Fruit fly (Drosophila melanogaster) whole organism, adult: ENCODE data around the gene Cyp9f2.

Experiments
- CG11617 ChIP-seq: fragments of 200-800 bp; sonication (Bioruptor generic); optimal IDR thresholded peaks from 2 replicates; lab custom pipeline; 2017; ENCODE audit warnings: mild to moderate bottlenecking, missing biosample characterization, missing genetic modification reagents, missing genetic modification characterization
- CG12768 ChIP-seq: fragments of 200-800 bp; sonication (Bioruptor generic); optimal IDR thresholded peaks from 2 replicates; lab custom pipeline; 2017; ENCODE audit warnings: missing biosample characterization, missing genetic modification characterization, mild to moderate bottlenecking, moderate library complexity, missing genetic modification reagents
- CG14711 ChIP-seq: fragments of 200-800 bp; sonication (Bioruptor generic); optimal IDR thresholded peaks from 2 replicates; lab custom pipeline; 2018; ENCODE audit warnings: missing biosample characterization, mild to moderate bottlenecking, missing genetic modification characterization, moderate library complexity
- CG1620 ChIP-seq: fragments of 200-800 bp; sonication (Bioruptor generic); optimal IDR thresholded peaks from 2 replicates; lab custom pipeline; 2016; ENCODE audit warnings: missing biosample characterization, missing genetic modification characterization
- CG33017 ChIP-seq: fragments of 200-800 bp; sonication (Bioruptor generic); optimal IDR thresholded peaks from 2 replicates; lab custom pipeline; 2018; ENCODE audit warnings: missing biosample characterization, mild to moderate bottlenecking, missing genetic modification characterization, moderate library complexity
- CG5204 ChIP-seq: fragments of 200-800 bp; sonication (Bioruptor generic); optimal IDR thresholded peaks from 2 replicates; lab custom pipeline; 2016; ENCODE audit warnings: missing biosample characterization, missing genetic modification characterization
- CG7045 ChIP-seq: fragments of 200-800 bp; sonication (Bioruptor generic); optimal IDR thresholded peaks from 2 replicates; lab custom pipeline; 2017; ENCODE audit warnings: missing biosample characterization, mild to moderate bottlenecking, missing genetic modification characterization
- CG7101 ChIP-seq: fragments of 200-800 bp; sonication (Bioruptor generic); optimal IDR thresholded peaks from 2 replicates; lab custom pipeline; 2018; ENCODE audit warnings: missing biosample characterization, mild to moderate bottlenecking, missing genetic modification characterization, moderate library complexity
- Clk ChIP-seq: fragments of 200-800 bp; sonication (Bioruptor generic); optimal IDR thresholded peaks from 2 replicates; lab custom pipeline; 2017; ENCODE audit warnings: missing biosample characterization, missing genetic modification characterization
- Crg-1 ChIP-seq: fragments of 200-800 bp; sonication (Bioruptor generic); optimal IDR thresholded peaks from 2 replicates; lab custom pipeline; 2016; ENCODE audit warnings: missing biosample characterization, missing genetic modification characterization
- Hr96 ChIP-seq: fragments of 200-800 bp; sonication (Bioruptor generic); optimal IDR thresholded peaks from 2 replicates; lab custom pipeline; 2016; ENCODE audit warnings: missing biosample characterization, missing genetic modification characterization
- Mnt ChIP-seq: fragments of 200-800 bp; sonication (Bioruptor generic); optimal IDR thresholded peaks from 2 replicates; lab custom pipeline; 2016; ENCODE audit warnings: missing biosample characterization, mild to moderate bottlenecking, missing genetic modification characterization
- bab1 ChIP-seq: fragments of 200-800 bp; sonication (Bioruptor generic); optimal IDR thresholded peaks from 3 replicates; lab custom pipeline; 2019; ENCODE audit warnings: missing biosample characterization, mild to moderate bottlenecking, missing genetic modification characterization, moderate library complexity
- cic ChIP-seq: fragments of 200-800 bp; sonication (Bioruptor generic); optimal IDR thresholded peaks from 2 replicates; lab custom pipeline; 2017; ENCODE audit warnings: missing biosample characterization, mild to moderate bottlenecking, missing genetic modification characterization, moderate library complexity
- cnc ChIP-seq, 2 experiments: fragments of >200 bp; optimal IDR thresholded peaks; 2 replicates each; lab custom pipeline; 2017
- kay ChIP-seq: fragments of 200-800 bp; sonication (Bioruptor generic); peaks from one replicate; lab custom pipeline; 2016; ENCODE audit warnings: missing biosample characterization, missing genetic modification characterization, borderline replicate concordance
- ovo ChIP-seq: fragments of 200-800 bp; sonication (Bioruptor generic); optimal IDR thresholded peaks from 2 replicates; lab custom pipeline; 2016; ENCODE audit warnings: missing biosample characterization, missing genetic modification characterization
- pad ChIP-seq: fragments of 200-800 bp; sonication (Bioruptor generic); optimal IDR thresholded peaks from 3 replicates; lab custom pipeline; 2017; ENCODE audit warnings: missing biosample characterization, missing genetic modification characterization, mild to moderate bottlenecking, moderate library complexity, missing genetic modification reagents
- tj ChIP-seq: fragments of 200-800 bp; sonication (Bioruptor generic); optimal IDR thresholded peaks from 3 replicates; lab custom pipeline; 2017; ENCODE audit warnings: missing biosample characterization, mild to moderate bottlenecking, missing genetic modification characterization, moderate library complexity
- toe ChIP-seq: fragments of 200-800 bp; sonication (Bioruptor generic); optimal IDR thresholded peaks from 2 replicates; lab custom pipeline; 2016; ENCODE audit warnings: missing biosample characterization, missing genetic modification characterization

The Cyp9f2 gene

DNA sequence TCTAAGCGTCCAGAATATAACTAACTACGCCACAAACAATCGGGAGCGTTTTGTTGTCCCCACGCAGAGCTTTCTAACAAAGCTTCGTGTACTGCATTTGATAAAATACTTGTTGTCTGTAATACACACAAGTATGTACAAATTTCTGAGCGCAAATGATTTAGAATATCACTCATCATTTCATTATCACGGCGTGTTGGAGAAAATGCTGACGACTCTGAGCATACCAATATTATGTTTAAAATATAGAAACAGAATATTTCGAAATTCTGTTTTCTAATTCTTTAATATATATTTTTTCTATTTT lies at the start of gene Cyp9f2:
TSS of gene Cyp9f2 (minus strand) at position 101 of the 307 bp plus-strand sequence.
- TF ChIP-seq CG33017 (tag; lab: Kevin White, UChicago) (no peak), Mnt (GFP tag; lab: Kevin White, UChicago) (no peak), cic (peak; percentile 69)

DNA sequence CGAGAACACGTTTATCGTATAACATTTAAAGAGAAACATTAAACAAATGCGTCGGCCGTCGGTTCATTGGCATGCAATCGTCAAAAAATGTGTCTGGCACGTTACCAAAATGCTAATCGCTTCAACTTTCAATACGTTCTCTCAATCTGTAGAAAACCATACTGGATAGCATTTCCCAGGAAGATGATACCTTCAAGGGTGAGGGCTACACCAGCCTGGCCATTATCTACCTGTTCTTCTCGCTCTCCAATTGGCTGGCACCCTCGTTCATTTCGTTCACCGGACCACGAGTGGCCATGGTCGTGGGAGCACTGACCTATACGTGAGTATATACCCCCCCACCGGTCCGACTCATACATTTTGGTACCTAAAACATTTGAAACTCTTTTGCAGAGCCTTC lies 48.7 kb upstream of the Cyp9f2 start:
- TF ChIP-seq kay (GFP tag; lab: Kevin White, UChicago) (no peak), CG12768 (GFP tag; lab: Kevin White, UChicago) (no peak), Mnt (GFP tag; lab: Kevin White, UChicago) (no peak)

DNA sequence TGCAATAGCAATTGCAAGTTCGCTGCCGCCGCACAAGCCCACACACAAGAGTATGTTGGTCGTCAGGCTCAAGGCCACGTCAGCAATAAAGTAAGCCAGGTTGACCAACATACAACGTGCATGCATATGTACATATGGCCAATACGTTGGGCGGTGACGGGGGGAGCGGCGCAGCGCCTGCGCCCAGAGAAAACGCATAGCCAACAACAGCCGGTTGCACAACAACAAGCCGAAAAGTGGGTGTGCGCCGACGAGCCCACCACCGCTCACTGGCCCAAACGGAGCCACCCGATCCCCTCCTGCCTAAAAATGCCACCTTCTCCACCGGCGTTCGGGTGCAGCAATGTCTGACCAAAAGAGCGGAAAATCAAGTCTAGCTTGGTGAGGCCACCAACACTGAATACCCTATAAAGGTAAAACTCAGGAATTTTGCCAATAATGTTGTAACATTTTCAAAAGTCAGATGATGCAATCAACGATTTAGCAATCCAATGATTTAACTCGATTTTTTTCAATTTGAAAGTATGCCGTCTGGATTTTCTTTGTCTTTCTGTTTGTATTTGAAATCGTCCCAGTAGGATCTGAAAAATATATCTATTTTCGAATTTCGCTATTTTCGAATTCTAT lies 46.2 kb upstream of the Cyp9f2 start, which contains the start of gene CG5509:
TSS of gene CG5509 (plus strand) at position 577 of the 627 bp plus-strand sequence.
- TF ChIP-seq Hr96 (no peak), cic (peak; percentile 12), toe (no peak), tj (GFP tag; lab: Kevin White, UChicago) (peak; percentile 66), Clk (GFP tag; lab: Kevin White, UChicago) (no peak)

DNA sequence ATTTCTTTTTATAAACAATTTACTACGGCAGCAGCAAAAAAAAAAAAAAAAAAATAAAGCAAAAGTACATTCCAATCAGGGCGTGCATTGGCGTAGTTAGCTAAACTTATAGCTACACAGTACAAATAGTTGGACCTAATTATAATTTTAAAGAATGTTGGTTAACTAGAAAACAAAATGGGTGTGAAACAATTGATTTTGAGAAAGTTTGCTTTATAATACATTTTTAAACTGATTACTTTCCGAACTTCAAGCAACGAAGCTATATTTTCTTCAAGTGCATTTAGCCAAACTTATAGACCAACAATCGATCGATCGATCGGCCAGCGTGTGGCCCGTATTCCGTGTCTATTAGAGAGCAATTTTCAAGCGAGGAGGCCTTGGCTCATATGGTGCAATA lies 45.5 kb upstream of the Cyp9f2 start:
- TF ChIP-seq toe (no peak), CG11617 (peak; percentile 4), Mnt (GFP tag; lab: Kevin White, UChicago) (no peak), bab1 (peak; percentile 60), CG5204 (GFP tag; lab: Kevin White, UChicago) (no peak), Hr96 (no peak), CG7101 (tag; lab: Kevin White, UChicago) (peak; percentile 25), CG7045 (GFP tag; lab: Kevin White, UChicago) (peak; percentile 45), cic (no peak), CG14711 (tag; lab: Kevin White, UChicago) (peak; percentile 46), ovo (GFP tag; lab: Kevin White, UChicago) (no peak), CG33017 (tag; lab: Kevin White, UChicago) (peak; percentile 39), cnc (optimal IDR thresholded peaks at IDR 0.05; lab: Kevin White, UChicago) (no peak), pad (no peak), tj (GFP tag; lab: Kevin White, UChicago) (no peak), CG1620 (GFP tag; lab: Kevin White, UChicago) (no peak), Crg-1 (GFP tag; lab: Kevin White, UChicago) (no peak), kay (GFP tag; lab: Kevin White, UChicago) (no peak), Clk (GFP tag; lab: Kevin White, UChicago) (no peak), CG12768 (GFP tag; lab: Kevin White, UChicago) (peak; percentile 66)

DNA sequence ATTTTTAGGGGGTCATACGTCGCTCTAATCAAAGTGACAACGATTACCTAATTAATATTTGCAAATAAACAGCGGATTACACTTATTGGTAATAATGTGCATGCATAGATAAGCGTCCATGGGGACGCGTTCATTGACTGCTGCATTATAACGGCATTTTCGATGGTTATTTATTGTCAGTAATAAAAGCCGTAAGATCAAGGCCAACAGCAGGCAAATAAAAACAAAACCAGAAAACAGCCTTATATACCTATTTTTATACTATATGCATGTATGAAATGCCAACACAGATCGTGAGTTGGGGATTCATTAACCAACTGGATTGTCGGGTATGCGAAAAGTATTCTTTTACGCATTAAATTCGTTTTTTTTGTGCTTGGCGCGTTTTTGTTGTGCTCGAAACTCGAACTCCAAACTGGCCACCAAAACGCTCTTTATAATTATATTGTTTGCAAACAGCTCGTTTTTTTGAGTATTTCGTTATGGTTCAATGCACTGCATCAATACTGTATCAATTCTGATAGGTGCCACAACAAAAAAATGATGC lies 45.0 kb upstream of the Cyp9f2 start:
- TF ChIP-seq toe = no peak
- no peak for TF ChIP-seq CG12768 (GFP tag; lab: Kevin White, UChicago)
- no peak for TF ChIP-seq Crg-1 (GFP tag; lab: Kevin White, UChicago)
- no peak for TF ChIP-seq CG7101 (tag; lab: Kevin White, UChicago)

DNA sequence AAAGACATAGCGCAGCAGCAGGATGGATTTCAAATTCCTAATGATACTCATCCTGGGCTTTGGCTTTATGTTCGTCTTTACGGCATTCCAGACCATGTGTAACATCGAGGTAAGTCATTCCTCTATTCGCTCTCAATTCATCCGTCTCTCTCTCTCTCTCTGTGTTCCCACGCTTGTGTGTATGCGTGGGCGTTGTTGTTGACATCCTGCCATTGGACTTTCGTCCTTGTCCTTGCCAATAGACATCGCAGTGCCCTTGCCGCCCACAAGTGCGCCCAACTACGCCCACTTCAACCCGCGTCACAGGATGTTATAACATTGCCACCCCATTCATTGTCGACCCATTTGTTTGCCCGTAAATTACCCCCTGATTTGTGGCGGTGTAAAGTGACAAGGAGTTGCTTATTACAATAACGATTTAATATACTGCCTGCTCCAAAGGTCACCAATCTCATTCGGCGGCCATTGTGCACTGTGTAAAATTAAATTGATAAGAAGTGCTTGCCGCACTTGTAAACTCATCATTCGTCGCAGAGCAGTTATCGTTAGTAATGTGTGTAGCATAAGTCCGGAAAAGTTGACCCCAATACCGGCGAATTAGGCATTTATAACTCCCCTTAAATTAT lies 43.9 kb upstream of the Cyp9f2 start:
- TF ChIP-seq CG33017 (tag; lab: Kevin White, UChicago) (no peak), CG7045 (GFP tag; lab: Kevin White, UChicago) (peak; percentile 1)

DNA sequence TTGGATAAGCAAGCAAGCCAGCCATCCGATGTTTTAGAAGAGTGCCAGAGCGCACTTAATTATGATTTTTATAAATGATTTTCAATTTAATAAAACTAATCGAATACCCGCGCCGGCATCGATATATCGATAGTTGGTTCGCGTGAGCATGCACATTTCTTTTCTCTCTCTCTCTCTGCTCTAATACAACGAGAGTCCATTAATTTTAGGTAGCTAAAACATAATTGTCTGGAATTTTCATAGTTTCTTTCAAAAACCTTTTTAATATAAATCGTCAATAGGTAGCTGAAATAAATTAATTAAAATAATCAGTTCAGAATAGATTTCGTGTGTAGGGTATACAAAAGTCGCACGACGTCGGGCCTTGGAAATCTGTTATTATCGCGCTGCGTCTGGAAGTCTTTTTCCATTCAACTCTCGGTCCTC lies 43.1 kb upstream of the Cyp9f2 start, which contains the start of gene CG18549:
TSS of gene CG18549 (plus strand) at position 408 of the 426 bp plus-strand sequence.
- peak; percentile 97 for TF ChIP-seq CG7045 (GFP tag; lab: Kevin White, UChicago)
- TF ChIP-seq CG5204 (GFP tag; lab: Kevin White, UChicago) = peak; percentile 97
- peak; percentile 89 for TF ChIP-seq pad
- TF ChIP-seq Hr96 = peak; percentile 99
- TF ChIP-seq kay (GFP tag; lab: Kevin White, UChicago) = peak; percentile 99
- peak; percentile 83 for TF ChIP-seq tj (GFP tag; lab: Kevin White, UChicago)
- TF ChIP-seq CG14711 (tag; lab: Kevin White, UChicago) = peak; percentile 99
- peak; percentile 100 for TF ChIP-seq CG7101 (tag; lab: Kevin White, UChicago)
- peak in 1 of 2 experiments; percentile 15 for TF ChIP-seq cnc (optimal IDR thresholded peaks at IDR 0.05; lab: Kevin White, UChicago)
- TF ChIP-seq CG1620 (GFP tag; lab: Kevin White, UChicago) = peak; percentile 97
- no peak for TF ChIP-seq toe
- TF ChIP-seq CG12768 (GFP tag; lab: Kevin White, UChicago) = peak; percentile 99
- TF ChIP-seq Clk (GFP tag; lab: Kevin White, UChicago) = peak; percentile 94
- TF ChIP-seq ovo (GFP tag; lab: Kevin White, UChicago) = peak; percentile 58
- TF ChIP-seq CG33017 (tag; lab: Kevin White, UChicago) = peak; percentile 100
- peak; percentile 95 for TF ChIP-seq Mnt (GFP tag; lab: Kevin White, UChicago)
- TF ChIP-seq cic = peak; percentile 98
- TF ChIP-seq CG11617 = peak; percentile 96
- TF ChIP-seq bab1 = peak; percentile 100
- peak; percentile 98 for TF ChIP-seq Crg-1 (GFP tag; lab: Kevin White, UChicago)
